Fruit fly (Drosophila melanogaster) whole organism, wandering third instar larva: ENCODE measurements around the gene Ant2.

ENCODE experiments used
- CG32264 ChIP-seq: fragments of 200-800 bp; sonication (Bioruptor generic); optimal IDR thresholded peaks from 2 replicates; lab custom pipeline; 2016; ENCODE audit warnings: missing biosample characterization, missing genetic modification characterization
- Mio ChIP-seq: sonication (Bioruptor generic); optimal IDR thresholded peaks from 2 replicates; lab custom pipeline; 2016; ENCODE audit warnings: missing biosample characterization, missing genetic modification characterization
- Myc ChIP-seq: fragments of >200 bp; optimal IDR thresholded peaks from 2 replicates; lab custom pipeline; 2017
- N ChIP-seq: fragments of >200 bp; optimal IDR thresholded peaks from 2 replicates; lab custom pipeline; 2018; ENCODE audit warnings: missing biosample characterization, missing external identifiers, missing genetic modification characterization
- OdsH ChIP-seq: fragments of 200-800 bp; sonication (Bioruptor generic); optimal IDR thresholded peaks from 2 replicates; lab custom pipeline; 2016; ENCODE audit warnings: missing biosample characterization, mild to moderate bottlenecking, missing genetic modification characterization
- Sp1 ChIP-seq: fragments of 200-800 bp; sonication (Bioruptor generic); optimal IDR thresholded peaks from 3 replicates; lab custom pipeline; 2019; ENCODE audit warnings: missing biosample characterization, mild to moderate bottlenecking, missing genetic modification characterization, moderate library complexity
- br ChIP-seq: fragments of 200-800 bp; sonication (Bioruptor generic); optimal IDR thresholded peaks from 2 replicates; lab custom pipeline; 2016; ENCODE audit warnings: missing biosample characterization, missing genetic modification characterization
- brk ChIP-seq: fragments of 200-800 bp; sonication (Bioruptor generic); optimal IDR thresholded peaks from 2 replicates; lab custom pipeline; 2016; ENCODE audit warnings: missing biosample characterization, mild to moderate bottlenecking, missing genetic modification characterization
- dmrt93B ChIP-seq: fragments of 200-800 bp; sonication (Bioruptor generic); optimal IDR thresholded peaks from 2 replicates; lab custom pipeline; 2018; ENCODE audit warnings: missing biosample characterization, mild to moderate bottlenecking, missing genetic modification characterization
- ey ChIP-seq: fragments of 200-800 bp; sonication (Bioruptor generic); optimal IDR thresholded peaks from 2 replicates; lab custom pipeline; 2016; ENCODE audit warnings: missing biosample characterization, missing genetic modification characterization
- h ChIP-seq: fragments of 200-800 bp; sonication (Bioruptor generic); optimal IDR thresholded peaks from 3 replicates; lab custom pipeline; 2016; ENCODE audit warnings: missing biosample characterization, mild to moderate bottlenecking, missing genetic modification characterization
- lola ChIP-seq: fragments of >200 bp; optimal IDR thresholded peaks from 2 replicates; lab custom pipeline; 2017; ENCODE audit warnings: missing biosample characterization, missing genetic modification characterization
- psq ChIP-seq: fragments of 200-800 bp; sonication (Bioruptor generic); optimal IDR thresholded peaks from 3 replicates; lab custom pipeline; 2017; ENCODE audit warnings: missing biosample characterization, mild to moderate bottlenecking, missing genetic modification characterization, moderate library complexity
- usp ChIP-seq: fragments of >200 bp; optimal IDR thresholded peaks from 2 replicates; lab custom pipeline; 2017; ENCODE audit warnings: missing biosample characterization, missing genetic modification characterization

DNA sequence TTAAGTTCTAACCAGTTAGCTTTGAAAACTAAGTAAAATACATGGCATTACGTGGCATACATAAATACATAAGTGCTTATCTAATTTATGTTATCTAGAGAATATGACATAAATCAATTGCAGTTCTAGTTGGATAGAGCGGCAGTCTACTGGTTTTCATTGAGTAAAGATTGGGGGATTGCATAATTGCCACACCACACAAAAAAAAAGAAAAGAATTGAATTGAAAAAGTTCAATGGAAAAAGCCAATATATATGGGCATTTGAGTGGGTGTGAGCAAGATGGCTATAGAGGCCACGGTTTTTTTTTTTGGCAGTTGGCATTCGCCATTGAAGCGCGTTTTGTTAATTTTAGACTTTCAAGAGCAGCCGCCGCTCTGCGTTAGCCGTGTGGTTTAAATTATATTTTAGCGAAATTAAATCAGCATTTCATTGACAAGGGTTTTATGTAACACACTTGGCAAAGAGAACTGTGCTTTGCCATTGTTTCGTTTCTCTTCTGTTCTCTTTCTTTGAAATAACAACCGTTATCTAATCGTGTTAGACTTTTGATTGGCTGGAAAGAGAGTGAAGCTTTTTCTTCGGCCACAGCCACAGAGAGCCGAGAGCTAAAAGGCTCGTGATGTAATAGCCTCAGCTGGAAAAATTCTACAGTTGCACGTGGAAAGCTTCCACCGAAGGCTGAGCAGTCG, 3.2 kb downstream of the Ant2 start:
- no peak for TF ChIP-seq br (GFP tag; lab: Kevin White, UChicago)
- TF ChIP-seq lola, result no peak
- TF ChIP-seq Sp1 (GFP tag; lab: Kevin White, UChicago), result no peak
- no peak for TF ChIP-seq ey (GFP tag; lab: Kevin White, UChicago)
- no peak for TF ChIP-seq h (GFP tag; lab: Kevin White, UChicago)
- TF ChIP-seq OdsH (GFP tag; lab: Kevin White, UChicago), result no peak
- TF ChIP-seq brk, result no peak
- TF ChIP-seq psq (GFP tag; lab: Kevin White, UChicago), result no peak
- no peak for TF ChIP-seq N (GFP tag; lab: Kevin White, UChicago)
- TF ChIP-seq Myc (lab: Kevin White, UChicago), result no peak
- TF ChIP-seq dmrt93B (GFP tag; lab: Kevin White, UChicago), result no peak
- TF ChIP-seq usp (GFP tag; lab: Kevin White, UChicago), result no peak
- no peak for TF ChIP-seq Mio (GFP tag; lab: Kevin White, UChicago)
- TF ChIP-seq CG32264 (GFP tag; lab: Kevin White, UChicago), result no peak
